Worm (Caenorhabditis elegans): ENCODE results near the gene F07C4.6.

F07C4.6 gene

ce11 chrV:7590454-7590853, 36.2 kb upstream of the F07C4.6 start, which contains the start of gene C50E3.6:
Gene C50E3.6 (minus strand): TSS chrV:7590554.
- TF ChIP-seq nhr-23 (tag; optimal IDR thresholded peaks at IDR 0.05) (no peak), lin-15B (tag; optimal IDR thresholded peaks at IDR 0.05) (no peak), nhr-28 (tag; optimal IDR thresholded peaks at IDR 0.05) (no peak), pqm-1 (tag; optimal IDR thresholded peaks at IDR 0.05) (no peak)

- TF ChIP-seq ceh-9 (tag; optimal IDR thresholded peaks at IDR 0.05): no peak
- TF ChIP-seq snpc-4 (tag; optimal IDR thresholded peaks at IDR 0.05): peak; percentile 6
Observed at ce11 chrV:7595132-7595531, 31.5 kb upstream of the F07C4.6 start.

ce11 chrV:7598269-7598668, 28.4 kb upstream of the F07C4.6 start, which contains the start of gene C50E3.7:
Gene C50E3.7 (minus strand): TSS chrV:7598369.
- TF ChIP-seq nhr-67 (tag; optimal IDR thresholded peaks at IDR 0.05): no peak
- TF ChIP-seq nhr-77 (tag; optimal IDR thresholded peaks at IDR 0.05): no peak
- no peak for TF ChIP-seq unc-62 (GFP tag; optimal IDR thresholded peaks at IDR 0.05)
- TF ChIP-seq tbx-2 (tag; optimal IDR thresholded peaks at IDR 0.05): no peak
- TF ChIP-seq nhr-11 (tag; optimal IDR thresholded peaks at IDR 0.05): no peak
- TF ChIP-seq skn-1 (tag; optimal IDR thresholded peaks at IDR 0.05): no peak
- TF ChIP-seq zag-1 (tag; optimal IDR thresholded peaks at IDR 0.05): no peak
- TF ChIP-seq lsy-12 (tag; optimal IDR thresholded peaks at IDR 0.05): no peak
- TF ChIP-seq lin-15B (tag; optimal IDR thresholded peaks at IDR 0.05): no peak
- no peak for TF ChIP-seq nhr-237 (tag; optimal IDR thresholded peaks at IDR 0.05)
- no peak for TF ChIP-seq unc-39 (tag; optimal IDR thresholded peaks at IDR 0.05)
- no peak for TF ChIP-seq pqm-1 (tag; optimal IDR thresholded peaks at IDR 0.05)

ce11 chrV:7600149-7600548, 26.5 kb upstream of the F07C4.6 start, which contains the start of gene C50E3.9:
Gene C50E3.9 (minus strand): TSS chrV:7600249.
- TF ChIP-seq ceh-16 (tag; optimal IDR thresholded peaks at IDR 0.05) (no peak), lsy-12 (tag; optimal IDR thresholded peaks at IDR 0.05) (no peak), fkh-10 (GFP tag; optimal IDR thresholded peaks at IDR 0.05) (no peak), nhr-76 (tag; optimal IDR thresholded peaks at IDR 0.05) (no peak), aly-2 (tag; optimal IDR thresholded peaks at IDR 0.05) (no peak), unc-62 (GFP tag; optimal IDR thresholded peaks at IDR 0.05) (no peak), ZK546.5 (tag; optimal IDR thresholded peaks at IDR 0.05) (no peak), nhr-237 (tag; optimal IDR thresholded peaks at IDR 0.05) (no peak), fkh-2 (tag; optimal IDR thresholded peaks at IDR 0.05) (no peak), nhr-43 (tag; optimal IDR thresholded peaks at IDR 0.05; ENCODE audit: poor library complexity, severe bottlenecking) (no peak)

ce11 chrV:7601443-7601842, 25.2 kb upstream of the F07C4.6 start, which contains the start of gene scl-26:
Gene scl-26 (minus strand): TSS chrV:7601543.
- TF ChIP-seq nhr-23 (tag; optimal IDR thresholded peaks at IDR 0.05): no peak
- TF ChIP-seq elt-1 (tag; optimal IDR thresholded peaks at IDR 0.05): no peak
- no peak for TF ChIP-seq ceh-9 (tag; optimal IDR thresholded peaks at IDR 0.05)
- TF ChIP-seq lsy-12 (tag; optimal IDR thresholded peaks at IDR 0.05): no peak
- no peak for TF ChIP-seq fos-1 (tag; optimal IDR thresholded peaks at IDR 0.05)

ce11 chrV:7603404-7603803, 23.2 kb upstream of the F07C4.6 start, which contains the start of gene C50E3.11:
Gene C50E3.11 (minus strand): TSS chrV:7603486.
- TF ChIP-seq ceh-28 (tag; optimal IDR thresholded peaks at IDR 0.05) (no peak), ama-1 (optimal IDR thresholded peaks at IDR 0.05) (no peak), ceh-9 (tag; optimal IDR thresholded peaks at IDR 0.05) (no peak), fkh-2 (tag; optimal IDR thresholded peaks at IDR 0.05) (no peak), ztf-4 (tag; optimal IDR thresholded peaks at IDR 0.05) (no peak), pha-4 (tag; optimal IDR thresholded peaks at IDR 0.05) (no peak), nhr-237 (tag; optimal IDR thresholded peaks at IDR 0.05) (no peak)

ce11 chrV:7604858-7605257, 21.8 kb upstream of the F07C4.6 start, which contains the start of gene clec-213:
Gene clec-213 (plus strand): TSS chrV:7605158.
- TF ChIP-seq mdl-1 (tag; optimal IDR thresholded peaks at IDR 0.05) (no peak), fos-1 (tag; optimal IDR thresholded peaks at IDR 0.05) (no peak), nhr-67 (tag; optimal IDR thresholded peaks at IDR 0.05) (no peak), ZK546.5 (tag; optimal IDR thresholded peaks at IDR 0.05) (no peak), unc-39 (tag; optimal IDR thresholded peaks at IDR 0.05) (no peak), elt-2 (tag; optimal IDR thresholded peaks at IDR 0.05) (no peak), ceh-82 (tag; optimal IDR thresholded peaks at IDR 0.05) (no peak), fkh-10 (GFP tag; optimal IDR thresholded peaks at IDR 0.05) (no peak), ztf-4 (tag; optimal IDR thresholded peaks at IDR 0.05) (no peak), zag-1 (tag; optimal IDR thresholded peaks at IDR 0.05) (no peak), daf-12 (tag; optimal IDR thresholded peaks at IDR 0.05) (no peak), ceh-28 (tag; optimal IDR thresholded peaks at IDR 0.05) (no peak)

Data from whole organism, L3 larva.